Fruit fly (Drosophila melanogaster): Measurements from ENCODE around the gene CG32264.

dm6 chr3L:3847810-3848326 lies 41.6 kb upstream of the CG32264 start:
- TF ChIP-seq h (optimal IDR thresholded peaks at IDR 0.05) (no peak), ttk (optimal IDR thresholded peaks at IDR 0.05) (no peak)

Data from Kc167 (cell line).